Fruit fly (Drosophila melanogaster) Kc167 (cell line): Measurements from ENCODE around the gene ssp6.

Experiments
- h ChIP-seq: fragments of >200 bp; optimal IDR thresholded peaks from 3 replicates; lab custom pipeline; 2018; ENCODE audit warnings: missing external identifiers
- ttk ChIP-seq: sonication (Bioruptor generic); optimal IDR thresholded peaks from 2 replicates; lab custom pipeline; 2017; ENCODE audit warnings: missing external identifiers

dm6 chr3L:6125409-6125689 is 48.8 kb downstream of the ssp6 start:
- TF ChIP-seq ttk (lab: Kevin White, UChicago) (no peak), h (lab: Kevin White, UChicago) (no peak)
